Fruit fly (Drosophila melanogaster) whole organism, prepupa: ENCODE measurements around the gene Shab.
A peak's percentile ranks its signal among the peaks of the same experiment; 100 is the strongest.

ENCODE experiments used
- Blimp-1 ChIP-seq: fragments of 200-800 bp; sonication (Bioruptor generic); optimal IDR thresholded peaks from 3 replicates; lab custom pipeline; 2017; ENCODE audit warnings: missing biosample characterization, missing genetic modification characterization, mild to moderate bottlenecking, moderate library complexity, missing genetic modification reagents
- CG10631 ChIP-seq: fragments of 200-800 bp; sonication (Bioruptor generic); optimal IDR thresholded peaks from 2 replicates; lab custom pipeline; 2016; ENCODE audit warnings: missing biosample characterization, missing genetic modification characterization
- CG10669 ChIP-seq: fragments of 200-800 bp; sonication (Bioruptor generic); optimal IDR thresholded peaks from 3 replicates; lab custom pipeline; 2018; ENCODE audit warnings: missing biosample characterization, mild to moderate bottlenecking, missing genetic modification characterization, moderate library complexity
- CG11294 ChIP-seq: fragments of 200-800 bp; sonication (Bioruptor generic); IDR thresholded peaks from 2 replicates; pipeline ENCODE4 v1.3.6; 2022; ENCODE audit warnings: missing biosample characterization, missing genetic modification characterization
- CG11762 ChIP-seq: fragments of 200-800 bp; sonication (Bioruptor generic); optimal IDR thresholded peaks from 3 replicates; lab custom pipeline; 2016; ENCODE audit warnings: missing biosample characterization, missing genetic modification characterization; ENCODE audit not compliant: insufficient read depth
- CG11902 ChIP-seq: fragments of 200-800 bp; sonication (Bioruptor generic); optimal IDR thresholded peaks from 3 replicates; lab custom pipeline; 2016; ENCODE audit warnings: missing biosample characterization, missing genetic modification characterization
- CG15336 ChIP-seq: fragments of 200-800 bp; sonication (Bioruptor generic); IDR thresholded peaks from 2 replicates; pipeline ENCODE4 v1.3.6; 2022; ENCODE audit warnings: missing biosample characterization, missing genetic modification characterization
- CG16779 ChIP-seq: fragments of 200-800 bp; sonication (Bioruptor generic); optimal IDR thresholded peaks from 3 replicates; lab custom pipeline; 2017; ENCODE audit warnings: missing biosample characterization, mild to moderate bottlenecking, missing genetic modification characterization
- CG3032 ChIP-seq: fragments of 200-800 bp; optimal IDR thresholded peaks from 2 replicates; lab custom pipeline; 2019; ENCODE audit warnings: missing biosample characterization, mild to moderate bottlenecking, missing genetic modification characterization, moderate library complexity
- CG31627 ChIP-seq: fragments of 200-800 bp; sonication (Bioruptor generic); optimal IDR thresholded peaks from 3 replicates; lab custom pipeline; 2016; ENCODE audit warnings: missing biosample characterization, missing genetic modification characterization
- CG32006 ChIP-seq: fragments of 200-800 bp; sonication (Bioruptor generic); optimal IDR thresholded peaks from 3 replicates; lab custom pipeline; 2017; ENCODE audit warnings: missing biosample characterization, mild to moderate bottlenecking, missing genetic modification characterization
- CG34406 ChIP-seq: fragments of 200-800 bp; sonication (Bioruptor generic); optimal IDR thresholded peaks from 3 replicates; lab custom pipeline; 2016; ENCODE audit warnings: missing biosample characterization, missing genetic modification characterization
- CG3919 ChIP-seq: fragments of 200-800 bp; sonication (Bioruptor generic); optimal IDR thresholded peaks from 3 replicates; lab custom pipeline; 2016; ENCODE audit warnings: missing biosample characterization, missing genetic modification characterization
- CG6163 ChIP-seq: fragments of 200-800 bp; sonication (Bioruptor generic); IDR thresholded peaks from 3 replicates; pipeline ENCODE4 v1.3.6; 2022; ENCODE audit warnings: missing biosample characterization, missing genetic modification characterization
- CG6276 ChIP-seq: fragments of 200-800 bp; sonication (Bioruptor generic); optimal IDR thresholded peaks from 2 replicates; lab custom pipeline; 2017; ENCODE audit warnings: missing biosample characterization, mild to moderate bottlenecking, missing genetic modification characterization
- CG6792 ChIP-seq: fragments of 200-800 bp; sonication (Bioruptor generic); optimal IDR thresholded peaks from 3 replicates; lab custom pipeline; 2016; ENCODE audit warnings: missing biosample characterization, missing genetic modification characterization
- CG6808 ChIP-seq: fragments of 200-800 bp; sonication (Bioruptor generic); optimal IDR thresholded peaks from 3 replicates; lab custom pipeline; 2017; ENCODE audit warnings: missing biosample characterization, missing genetic modification characterization, mild to moderate bottlenecking, moderate library complexity, missing genetic modification reagents
- CG6854 ChIP-seq: fragments of 200-800 bp; sonication (Bioruptor generic); optimal IDR thresholded peaks from 2 replicates; lab custom pipeline; 2017; ENCODE audit warnings: missing biosample characterization, mild to moderate bottlenecking, missing genetic modification characterization
- CG7368 ChIP-seq: fragments of 200-800 bp; sonication (Bioruptor generic); optimal IDR thresholded peaks from 3 replicates; lab custom pipeline; 2016; ENCODE audit warnings: missing biosample characterization, missing genetic modification characterization
- CG8119 ChIP-seq: fragments of 200-800 bp; sonication (Bioruptor generic); IDR thresholded peaks from 3 replicates; pipeline ENCODE4 v1.3.6; 2022; ENCODE audit warnings: missing biosample characterization, missing genetic modification characterization
- CG8319 ChIP-seq: fragments of 200-800 bp; sonication (Bioruptor generic); optimal IDR thresholded peaks from 3 replicates; lab custom pipeline; 2016; ENCODE audit warnings: missing biosample characterization, missing genetic modification characterization
- CG8632 ChIP-seq: fragments of 200-800 bp; sonication (Bioruptor generic); optimal IDR thresholded peaks from 3 replicates; lab custom pipeline; 2016; ENCODE audit warnings: missing biosample characterization, missing genetic modification characterization
- Eip75B ChIP-seq: fragments of 200-800 bp; sonication (Bioruptor generic); optimal IDR thresholded peaks from 3 replicates; lab custom pipeline; 2016; ENCODE audit warnings: missing biosample characterization, missing genetic modification characterization
- Eip78C ChIP-seq: fragments of 200-800 bp; sonication (Bioruptor generic); peaks from one replicate; lab custom pipeline; 2016; ENCODE audit warnings: missing biosample characterization, missing genetic modification characterization
- Ets21C ChIP-seq: fragments of 200-800 bp; sonication (Bioruptor generic); optimal IDR thresholded peaks from 3 replicates; lab custom pipeline; 2016; ENCODE audit warnings: missing biosample characterization, missing genetic modification characterization
- Ets96B ChIP-seq: fragments of 200-800 bp; optimal IDR thresholded peaks from 2 replicates; lab custom pipeline; 2019; ENCODE audit warnings: missing biosample characterization, mild to moderate bottlenecking, missing genetic modification characterization, moderate library complexity
- Gug ChIP-seq: fragments of 200-800 bp; sonication (Bioruptor generic); IDR thresholded peaks from 2 replicates; pipeline ENCODE4 v1.3.6; 2022; ENCODE audit warnings: missing biosample characterization, missing genetic modification characterization
- Hr38 ChIP-seq: sonication (Bioruptor generic); optimal IDR thresholded peaks from 2 replicates; lab custom pipeline; 2016; ENCODE audit warnings: missing biosample characterization, missing genetic modification characterization
- Hr39 ChIP-seq: fragments of 200-800 bp; sonication (Bioruptor generic); optimal IDR thresholded peaks from 2 replicates; lab custom pipeline; 2016; ENCODE audit warnings: missing biosample characterization, missing genetic modification characterization
- Hr4 ChIP-seq: fragments of 200-800 bp; sonication (Bioruptor generic); optimal IDR thresholded peaks from 3 replicates; lab custom pipeline; 2016; ENCODE audit warnings: missing biosample characterization, missing genetic modification characterization
- Lpt ChIP-seq: fragments of 200-800 bp; sonication (Bioruptor generic); optimal IDR thresholded peaks from 3 replicates; lab custom pipeline; 2016; ENCODE audit warnings: missing biosample characterization, missing genetic modification characterization
- OdsH ChIP-seq: fragments of 200-800 bp; sonication (Bioruptor generic); optimal IDR thresholded peaks from 3 replicates; lab custom pipeline; 2016; ENCODE audit warnings: missing biosample characterization, missing genetic modification characterization
- Smox ChIP-seq: fragments of 200-800 bp; sonication (Bioruptor generic); optimal IDR thresholded peaks from 3 replicates; lab custom pipeline; 2016; ENCODE audit warnings: missing biosample characterization, missing genetic modification characterization
- Sox14 ChIP-seq: fragments of 200-800 bp; sonication (Bioruptor generic); optimal IDR thresholded peaks from 3 replicates; lab custom pipeline; 2016; ENCODE audit warnings: missing biosample characterization, missing genetic modification characterization
- achi ChIP-seq: fragments of 200-800 bp; sonication (Bioruptor generic); optimal IDR thresholded peaks from 3 replicates; lab custom pipeline; 2016; ENCODE audit warnings: missing biosample characterization, missing genetic modification characterization
- acj6 ChIP-seq: fragments of 200-800 bp; sonication (Bioruptor generic); optimal IDR thresholded peaks from 3 replicates; lab custom pipeline; 2016; ENCODE audit warnings: missing biosample characterization, missing genetic modification characterization
- cyc ChIP-seq: fragments of 200-800 bp; sonication (Bioruptor generic); optimal IDR thresholded peaks from 3 replicates; lab custom pipeline; 2016; ENCODE audit warnings: missing biosample characterization, missing genetic modification characterization
- dac ChIP-seq: fragments of 200-800 bp; sonication (Bioruptor generic); optimal IDR thresholded peaks from 2 replicates; lab custom pipeline; 2017; ENCODE audit warnings: missing biosample characterization, mild to moderate bottlenecking, missing genetic modification characterization
- eg ChIP-seq: fragments of 200-800 bp; sonication (Bioruptor generic); IDR thresholded peaks from 3 replicates; pipeline ENCODE4 v1.3.6; 2022; ENCODE audit warnings: missing biosample characterization, missing genetic modification characterization
- esn ChIP-seq: fragments of 200-800 bp; sonication (Bioruptor generic); optimal IDR thresholded peaks from 2 replicates; lab custom pipeline; 2016; ENCODE audit warnings: missing biosample characterization, mild to moderate bottlenecking, missing genetic modification characterization, moderate library complexity
- fd59A ChIP-seq: fragments of 200-800 bp; sonication (Bioruptor generic); optimal IDR thresholded peaks from 2 replicates; lab custom pipeline; 2017; ENCODE audit warnings: missing biosample characterization, mild to moderate bottlenecking, missing genetic modification characterization, missing genetic modification reagents
- fd85E ChIP-seq: fragments of 200-800 bp; sonication (Bioruptor generic); optimal IDR thresholded peaks from 3 replicates; lab custom pipeline; 2016; ENCODE audit warnings: missing biosample characterization, missing genetic modification characterization
- fkh ChIP-seq: fragments of 200-800 bp; sonication (Bioruptor generic); optimal IDR thresholded peaks from 3 replicates; lab custom pipeline; 2017; ENCODE audit warnings: missing biosample characterization, mild to moderate bottlenecking, missing genetic modification characterization, moderate library complexity
- lz ChIP-seq: fragments of 200-800 bp; sonication (Bioruptor generic); optimal IDR thresholded peaks from 3 replicates; lab custom pipeline; 2016; ENCODE audit warnings: missing biosample characterization, missing genetic modification characterization
- pdm3 ChIP-seq: fragments of 200-800 bp; sonication (Bioruptor generic); optimal IDR thresholded peaks from 3 replicates; lab custom pipeline; 2016; ENCODE audit warnings: missing biosample characterization, missing genetic modification characterization
- ss ChIP-seq, 2 experiments: fragments of 200-800 bp; sonication (Bioruptor generic); optimal IDR thresholded peaks; 2 replicates in 1 of 2; 3 replicates in 1 of 2; lab custom pipeline; 2017 to 2018; ENCODE audit warnings: mild to moderate bottlenecking in 2 of 2, missing biosample characterization in 2 of 2, missing genetic modification characterization in 2 of 2, moderate library complexity in 1 of 2
- svp ChIP-seq: fragments of 200-800 bp; sonication (Bioruptor generic); peaks from one replicate; lab custom pipeline; 2016; ENCODE audit warnings: missing biosample characterization, missing genetic modification characterization
- topi ChIP-seq: fragments of 200-800 bp; sonication (Bioruptor generic); optimal IDR thresholded peaks from 3 replicates; lab custom pipeline; 2016; ENCODE audit warnings: missing biosample characterization, missing genetic modification characterization

Shab gene

DNA sequence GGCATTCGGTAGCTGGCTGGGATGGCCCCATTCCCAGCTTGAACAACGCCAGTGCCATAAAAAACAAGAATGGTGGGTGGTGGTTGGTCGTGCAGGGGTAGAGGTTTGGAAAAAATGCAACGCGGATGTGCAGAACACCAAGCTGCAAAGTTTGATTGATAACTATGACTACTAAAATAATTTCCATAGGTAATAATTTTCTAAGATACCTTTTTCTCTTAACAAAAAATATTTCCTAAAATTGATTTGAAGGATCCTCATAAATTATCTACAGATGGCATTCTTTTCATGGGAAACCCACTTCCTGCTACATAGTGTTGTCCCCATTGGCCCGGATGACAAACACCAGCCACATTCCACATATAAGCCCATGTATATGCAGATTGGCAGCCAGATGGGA lies 46.5 kb upstream of the Shab start (continued):
- TF ChIP-seq lz (GFP tag; lab: Kevin White, UChicago) (no peak), ss (GFP tag; optimal IDR thresholded peaks at IDR 0.05; lab: Kevin White, UChicago) (no peak), eg (peak; percentile 58), Ets96B (tag; lab: Kevin White, UChicago) (peak; percentile 48), CG11762 (GFP tag; lab: Kevin White, UChicago) (no peak), CG34406 (peak; percentile 17), esn (GFP tag; lab: Kevin White, UChicago) (no peak), CG31627 (GFP tag; lab: Kevin White, UChicago) (no peak), CG7368 (no peak), CG6792 (GFP tag; lab: Kevin White, UChicago) (no peak), Sox14 (GFP tag; lab: Kevin White, UChicago) (no peak), Hr4 (GFP tag; lab: Kevin White, UChicago) (peak; percentile 33), CG3032 (tag; lab: Kevin White, UChicago) (peak; percentile 22), pdm3 (GFP tag; lab: Kevin White, UChicago) (no peak), fkh (no peak), CG32006 (GFP tag; lab: Kevin White, UChicago) (peak; percentile 47), Gug (GFP tag; lab: Robert Waterston, UW) (peak; percentile 29; the same call in 1 of the 2 replicates), topi (peak; percentile 20), CG11294 (GFP tag; lab: Robert Waterston, UW) (no peak), fd85E (GFP tag; lab: Kevin White, UChicago) (no peak)

DNA sequence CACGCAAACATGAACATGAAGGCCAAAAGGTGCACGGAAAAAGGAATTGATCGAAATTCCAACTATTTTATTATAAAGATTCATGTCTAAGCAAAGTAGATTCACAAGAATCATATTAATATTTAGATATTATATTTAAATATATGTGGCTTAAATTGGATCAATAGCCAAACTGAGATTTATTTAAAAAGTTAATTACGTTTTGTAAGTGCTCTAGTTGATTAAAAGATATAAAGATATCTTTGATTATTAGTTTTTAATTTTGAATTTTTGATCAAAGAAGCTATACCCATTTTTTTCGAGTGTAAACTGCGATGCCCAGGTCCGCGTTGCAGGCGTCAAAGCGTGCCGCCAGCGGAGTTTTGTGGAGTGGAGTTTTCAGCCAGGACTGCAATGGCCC lies 45.9 kb upstream of the Shab start:
- TF ChIP-seq CG31627 (GFP tag; lab: Kevin White, UChicago) (no peak), CG8319 (no peak), Lpt (GFP tag; lab: Kevin White, UChicago) (no peak), fd59A (peak; percentile 15), CG6276 (GFP tag; lab: Kevin White, UChicago) (no peak), CG6163 (0 out of 3 replicates have a peak, but pooled peaks have one; percentile 18), CG7368 (no peak), CG34406 (peak; percentile 28), fkh (no peak), CG10631 (GFP tag; lab: Kevin White, UChicago) (peak; percentile 30), OdsH (GFP tag; lab: Kevin White, UChicago) (peak; percentile 24), Hr39 (GFP tag; lab: Kevin White, UChicago) (no peak), CG3919 (GFP tag; lab: Kevin White, UChicago) (peak; percentile 19), CG11762 (GFP tag; lab: Kevin White, UChicago) (no peak), CG8119 (GFP tag; lab: Robert Waterston, UW) (peak; percentile 26; the same call in 1 of the 3 replicates), CG10669 (peak; percentile 22), CG16779 (no peak), Gug (GFP tag; lab: Robert Waterston, UW) (no peak), CG32006 (GFP tag; lab: Kevin White, UChicago) (peak; percentile 40), Hr4 (GFP tag; lab: Kevin White, UChicago) (no peak), Eip78C (GFP tag; lab: Kevin White, UChicago) (peak; percentile 81), acj6 (peak; percentile 21), Ets96B (tag; lab: Kevin White, UChicago) (peak; percentile 56), achi (GFP tag; lab: Kevin White, UChicago) (peak; percentile 33), eg (no peak), CG3032 (tag; lab: Kevin White, UChicago) (peak; percentile 59), dac (GFP tag; lab: Kevin White, UChicago) (no peak), cyc (GFP tag; lab: Kevin White, UChicago) (no peak), CG6808 (GFP tag; lab: Kevin White, UChicago) (peak; percentile 40), Eip75B (GFP tag; lab: Kevin White, UChicago) (no peak), CG8632 (peak; percentile 30), topi (no peak), Blimp-1 (GFP tag; lab: Kevin White, UChicago) (no peak), CG6854 (GFP tag; lab: Kevin White, UChicago) (no peak), fd85E (GFP tag; lab: Kevin White, UChicago) (no peak), svp (GFP tag; lab: Kevin White, UChicago) (peak; percentile 50), CG11902 (GFP tag; lab: Kevin White, UChicago) (no peak), Hr38 (GFP tag; lab: Kevin White, UChicago) (no peak), Smox (GFP tag; lab: Kevin White, UChicago) (no peak), Ets21C (GFP tag; lab: Kevin White, UChicago) (no peak), ss (GFP tag; optimal IDR thresholded peaks at IDR 0.05; lab: Kevin White, UChicago) (peak; percentile 51 to 63), CG15336 (GFP tag; lab: Robert Waterston, UW) (0 out of 2 replicates have a peak, but pooled peaks have one; percentile 19), pdm3 (GFP tag; lab: Kevin White, UChicago) (no peak)
